Worm (Caenorhabditis elegans): ENCODE results near the gene atf-2.

DNA sequence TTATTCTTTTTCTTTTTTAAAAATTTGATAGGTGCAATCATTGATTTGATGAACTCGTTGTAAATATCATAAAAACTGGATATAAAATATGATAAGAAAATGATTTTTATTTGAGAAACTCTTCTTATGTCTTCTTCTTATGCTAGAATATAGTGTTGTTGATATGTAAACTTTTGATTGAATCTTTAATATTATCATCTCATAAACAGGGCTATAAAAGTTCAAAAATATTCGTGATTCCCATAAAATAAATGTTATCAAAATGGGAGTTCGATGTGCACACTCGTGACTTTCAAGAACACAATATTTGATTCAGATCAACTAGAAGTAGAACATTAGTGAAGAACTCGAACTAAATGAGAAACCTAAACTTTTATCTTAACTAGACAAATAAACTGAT is 12.8 kb upstream of the atf-2 start:
- TF ChIP-seq nhr-10 (tag; optimal IDR thresholded peaks at IDR 0.05) (peak; percentile 23), attf-4 (tag; optimal IDR thresholded peaks at IDR 0.05) (no peak), unc-62 (GFP tag; optimal IDR thresholded peaks at IDR 0.05 in 1 of 2) (no peak), unc-62 (tag; optimal IDR thresholded peaks at IDR 0.05) (no peak), nhr-41 (GFP tag; IDR thresholded peaks at IDR 0.05) (no peak), ceh-28 (tag; optimal IDR thresholded peaks at IDR 0.05) (no peak), nhr-77 (tag; optimal IDR thresholded peaks at IDR 0.05) (peak; percentile 82)
